Fruit fly (Drosophila melanogaster): ENCODE results near the gene kuz.
A peak's percentile ranks its signal among the peaks of the same experiment; 100 is the strongest.

The kuz gene

DNA sequence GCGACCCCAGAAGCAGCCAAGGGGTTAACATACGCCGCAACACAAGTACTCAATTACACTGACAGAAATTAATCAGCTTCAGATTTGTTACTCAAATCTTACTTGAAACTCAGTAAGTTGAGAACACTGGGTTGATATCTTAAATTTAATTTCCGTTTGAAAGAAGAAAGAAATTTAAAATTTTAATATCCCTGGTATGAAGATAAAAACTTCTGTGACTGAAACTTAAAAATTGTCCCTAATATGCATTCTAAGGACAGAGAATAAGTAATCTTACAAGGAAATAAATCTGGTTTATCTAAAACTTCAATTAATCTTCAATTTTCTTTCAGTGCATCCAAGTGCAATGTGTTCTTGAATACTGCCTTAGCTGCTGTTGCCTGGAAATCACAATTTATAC lies 63.8 kb downstream of the kuz start (continued):
- TF ChIP-seq lab (GFP tag; optimal IDR thresholded peaks at IDR 0.05) (peak; percentile 21), CG6813 (GFP tag; optimal IDR thresholded peaks at IDR 0.05) (no peak), Sox100B (GFP tag; optimal IDR thresholded peaks at IDR 0.05) (peak; percentile 38), CG34376 (GFP tag; optimal IDR thresholded peaks at IDR 0.05) (no peak), CkIIα-i1 (GFP tag; IDR thresholded peaks at IDR 0.05) (no peak), prd (optimal IDR thresholded peaks at IDR 0.05) (no peak), prd (GFP tag; IDR thresholded peaks at IDR 0.05) (0 out of 3 replicates have a peak, but pooled peaks have one; percentile 15), Sry-δ (GFP tag; optimal IDR thresholded peaks at IDR 0.05) (no peak), CG12769 (tag; optimal IDR thresholded peaks at IDR 0.05) (no peak), Mes4 (GFP tag; optimal IDR thresholded peaks at IDR 0.05) (no peak), NC2α (GFP tag; optimal IDR thresholded peaks at IDR 0.05) (no peak), eve (GFP tag; optimal IDR thresholded peaks at IDR 0.05) (no peak), Dp (GFP tag; optimal IDR thresholded peaks at IDR 0.05) (no peak), lilli (GFP tag; optimal IDR thresholded peaks at IDR 0.05) (no peak), MTF-1 (GFP tag; optimal IDR thresholded peaks at IDR 0.05; ENCODE audit: borderline replicate concordance) (no peak), az2 (GFP tag; optimal IDR thresholded peaks at IDR 0.05) (peak; percentile 11), Atf6 (GFP tag; IDR thresholded peaks at IDR 0.05) (no peak), Hsf (GFP tag; optimal IDR thresholded peaks at IDR 0.05) (no peak), exex (tag; optimal IDR thresholded peaks at IDR 0.05) (no peak), CG9817 (tag; optimal IDR thresholded peaks at IDR 0.05) (no peak), Sry-β (GFP tag; optimal IDR thresholded peaks at IDR 0.05) (no peak), lmd (GFP tag; IDR thresholded peaks at IDR 0.05) (no peak), HHEX (GFP tag; optimal IDR thresholded peaks at IDR 0.05) (no peak), CG15011 (GFP tag; optimal IDR thresholded peaks at IDR 0.05) (no peak), CG3281 (GFP tag; optimal IDR thresholded peaks at IDR 0.05) (no peak), Med (GFP tag) (no peak), Asciz (GFP tag; optimal IDR thresholded peaks at IDR 0.05) (peak; percentile 4), Ssrp (tag; optimal IDR thresholded peaks at IDR 0.05) (peak; percentile 19), caup (GFP tag; optimal IDR thresholded peaks at IDR 0.05; ENCODE audit: severe bottlenecking) (no peak), CG3065 (GFP tag; optimal IDR thresholded peaks at IDR 0.05) (no peak), Xrp1 (GFP tag; IDR thresholded peaks at IDR 0.05) (peak; percentile 53; the same call in 1 of the 2 replicates), cwo (GFP tag; optimal IDR thresholded peaks at IDR 0.05) (no peak), CG17186 (GFP tag; optimal IDR thresholded peaks at IDR 0.05) (no peak), pb (GFP tag; optimal IDR thresholded peaks at IDR 0.05) (no peak), CG8281 (tag; optimal IDR thresholded peaks at IDR 0.05) (no peak), aop (GFP tag; IDR thresholded peaks at IDR 0.05) (no peak), CG17612 (GFP tag; IDR thresholded peaks at IDR 0.05) (no peak), CG31365 (tag; optimal IDR thresholded peaks at IDR 0.05) (no peak), Fer2 (tag; optimal IDR thresholded peaks at IDR 0.05) (no peak), CG13123 (GFP tag; optimal IDR thresholded peaks at IDR 0.05) (no peak), dmrt11E (tag; optimal IDR thresholded peaks at IDR 0.05) (peak; percentile 24), CG32767 (GFP tag; IDR thresholded peaks at IDR 0.05) (no peak), NC2β (GFP tag; optimal IDR thresholded peaks at IDR 0.05) (no peak), fd96Cb (tag; optimal IDR thresholded peaks at IDR 0.05) (peak; percentile 29), Doc2 (GFP tag; IDR thresholded peaks at IDR 0.05) (no peak), Kr (GFP tag; optimal IDR thresholded peaks at IDR 0.05) (no peak), run (tag; optimal IDR thresholded peaks at IDR 0.05) (no peak), CG31441 (GFP tag; IDR thresholded peaks at IDR 0.05) (peak; percentile 41; the same call in 1 of the 2 replicates)
